Worm (Caenorhabditis elegans): ENCODE measurements around the gene K10G4.3.

DNA sequence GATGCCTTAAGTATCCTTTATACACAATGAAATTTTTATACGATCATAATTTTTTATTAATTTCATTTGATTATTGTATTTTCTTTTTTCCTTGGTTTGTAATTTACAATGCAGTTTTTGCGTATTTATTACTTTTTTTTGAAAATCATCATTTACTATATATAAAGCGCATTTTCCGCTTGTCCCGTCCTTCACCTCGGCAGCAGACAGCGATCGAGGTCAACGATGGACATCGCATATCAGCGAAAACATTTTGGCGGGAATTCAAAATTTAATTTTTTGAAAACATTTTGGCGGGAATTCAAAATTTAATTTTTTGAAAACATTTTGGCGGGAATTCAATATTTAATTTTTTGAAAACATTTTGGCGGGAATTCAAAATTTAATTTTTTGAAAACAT is 43.2 kb upstream of the K10G4.3 start:
- no peak for TF ChIP-seq ztf-23 (GFP tag; IDR thresholded peaks at IDR 0.05)
- TF ChIP-seq tab-1 (GFP tag; IDR thresholded peaks at IDR 0.05): no peak

Data from whole organism, midembryonic.